Fruit fly (Drosophila melanogaster) whole organism, pupa: ENCODE results near the gene CG1662.

ENCODE experiments used
- CG12605 ChIP-seq: fragments of 200-800 bp; sonication (Bioruptor generic); IDR thresholded peaks from 2 replicates; pipeline ENCODE4 v1.3.6; 2022; ENCODE audit warnings: missing biosample characterization, missing genetic modification characterization
- CG14655 ChIP-seq: fragments of 200-800 bp; sonication (Bioruptor generic); optimal IDR thresholded peaks from 3 replicates; lab custom pipeline; 2017; ENCODE audit warnings: mild to moderate bottlenecking, missing biosample characterization, missing genetic modification reagents, missing genetic modification characterization
- CG34367 ChIP-seq: fragments of 200-800 bp; sonication (Bioruptor generic); optimal IDR thresholded peaks from 2 replicates; lab custom pipeline; 2018; ENCODE audit warnings: missing biosample characterization, mild to moderate bottlenecking, missing genetic modification characterization
- CG4496 ChIP-seq: fragments of 200-800 bp; sonication (Bioruptor generic); IDR thresholded peaks from 3 replicates; pipeline ENCODE4 v1.3.6; 2022; ENCODE audit warnings: missing biosample characterization, missing genetic modification characterization
- CG9948 ChIP-seq: fragments of 200-800 bp; sonication (Bioruptor generic); optimal IDR thresholded peaks from 2 replicates; lab custom pipeline; 2018; ENCODE audit warnings: missing biosample characterization, mild to moderate bottlenecking, missing genetic modification characterization, moderate library complexity
- Ets98B ChIP-seq: fragments of 200-800 bp; sonication (Bioruptor generic); IDR thresholded peaks from 2 replicates; pipeline ENCODE4 v1.3.6; 2022; ENCODE audit warnings: missing biosample characterization, missing genetic modification characterization

- TF ChIP-seq Ets98B (no peak), CG12605 (GFP tag; lab: Robert Waterston, UW) (no peak), CG4496 (no peak), CG14655 (no peak), CG34367 (no peak), CG9948 (no peak)
Observed at dm6 chrX:13374979-13375378, 12.4 kb upstream of the CG1662 start.
